Worm (Caenorhabditis elegans) whole organism, L2 larva: Measurements from ENCODE around the gene C27D8.1.

Experiments
- R02D3.7 ChIP-seq: fragments of 150-350 bp; optimal IDR thresholded peaks from 2 replicates; lab custom pipeline; 2014; ENCODE audit warnings: missing biosample characterization, missing genetic modification characterization
- alr-1 ChIP-seq: fragments of 150-350 bp; optimal IDR thresholded peaks from 2 replicates; lab custom pipeline; 2014; ENCODE audit warnings: missing biosample characterization, missing genetic modification characterization
- ama-1 ChIP-seq: fragments of 150-350 bp; optimal IDR thresholded peaks from 2 replicates; lab custom pipeline; 2018; ENCODE audit warnings: inconsistent platforms
- ceh-16 ChIP-seq: fragments of 150-350 bp; optimal IDR thresholded peaks from 2 replicates; lab custom pipeline; 2014; ENCODE audit warnings: missing biosample characterization, missing genetic modification characterization
- ceh-82 ChIP-seq: fragments of 150-350 bp; optimal IDR thresholded peaks from 2 replicates; lab custom pipeline; 2014; ENCODE audit warnings: missing biosample characterization, missing genetic modification characterization
- dmd-4 ChIP-seq: sonication (generic microtip); optimal IDR thresholded peaks from 2 replicates; lab custom pipeline; 2017; ENCODE audit warnings: missing biosample characterization, missing genetic modification characterization
- lin-39 ChIP-seq: fragments of 150-350 bp; optimal IDR thresholded peaks from 2 replicates; lab custom pipeline; 2014; ENCODE audit warnings: missing biosample characterization, missing genetic modification reagents, missing genetic modification characterization
- mab-5 ChIP-seq: fragments of 150-350 bp; optimal IDR thresholded peaks from 2 replicates; lab custom pipeline; 2014; ENCODE audit warnings: missing biosample characterization, missing genetic modification characterization
- nhr-12 ChIP-seq: fragments of 150-350 bp; optimal IDR thresholded peaks from 2 replicates; lab custom pipeline; 2014; ENCODE audit warnings: missing biosample characterization, missing genetic modification characterization
- nhr-129 ChIP-seq: fragments of 150-350 bp; optimal IDR thresholded peaks from 2 replicates; lab custom pipeline; 2014; ENCODE audit warnings: missing biosample characterization, missing genetic modification characterization
- snpc-4 ChIP-seq: fragments of 150-350 bp; optimal IDR thresholded peaks from 2 replicates; lab custom pipeline; 2014; ENCODE audit warnings: missing biosample characterization, missing genetic modification characterization
- unc-55 ChIP-seq: fragments of 150-350 bp; sonication (generic microtip); optimal IDR thresholded peaks from 3 replicates; lab custom pipeline; 2014; ENCODE audit warnings: missing biosample characterization, missing genetic modification reagents, missing genetic modification characterization
- unc-62 ChIP-seq: fragments of 150-350 bp; optimal IDR thresholded peaks from 2 replicates; lab custom pipeline; 2014; ENCODE audit warnings: missing biosample characterization, missing genetic modification reagents, missing genetic modification characterization
- ztf-11 ChIP-seq: sonication (generic microtip); optimal IDR thresholded peaks from 2 replicates; lab custom pipeline; 2017; ENCODE audit warnings: missing biosample characterization, missing genetic modification characterization

DNA sequence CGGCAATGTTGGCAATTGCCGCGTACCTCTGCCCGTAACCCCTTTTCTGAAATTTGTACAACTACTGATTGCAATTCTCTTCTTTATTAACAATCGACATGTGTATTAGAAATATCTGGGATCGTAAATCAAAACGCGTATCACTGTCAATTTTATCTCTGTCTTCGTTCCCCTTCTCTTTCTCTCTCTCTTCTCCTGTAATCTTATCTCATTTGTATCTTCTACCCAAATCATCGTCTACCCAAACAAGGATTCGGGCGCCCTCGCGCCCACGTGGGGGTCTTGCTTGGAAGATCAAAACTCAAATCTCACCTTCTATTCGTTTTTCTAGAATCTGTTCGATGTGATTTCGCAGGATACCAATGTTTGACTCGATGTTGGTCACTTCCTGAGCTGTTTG is 6.6 kb upstream of the C27D8.1 start, which contains the start of gene C27D8.2:
- TF ChIP-seq lin-39 (tag; lab: Kevin White, UChicago) (no peak), mab-5 (no peak), nhr-129 (no peak), ceh-82 (tag; lab: Kevin White, UChicago) (no peak), nhr-12 (tag; lab: Kevin White, UChicago) (no peak), ceh-16 (tag; lab: Kevin White, UChicago) (no peak), ztf-11 (tag; lab: Kevin White, UChicago) (no peak), snpc-4 (tag; lab: Kevin White, UChicago) (no peak), R02D3.7 (tag; lab: Kevin White, UChicago) (no peak), ama-1 (lab: Kevin White, UChicago) (no peak), alr-1 (no peak), dmd-4 (tag; lab: Kevin White, UChicago) (no peak), unc-55 (GFP tag; lab: Kevin White, UChicago) (no peak), unc-62 (GFP tag; lab: Kevin White, UChicago) (no peak)
